Worm (Caenorhabditis elegans): Measurements from ENCODE around the gene C15F1.8.

Gene C15F1.8

ce11 chrII:6968191-6968675 is 9.4 kb downstream of the C15F1.8 start (continued):
- peak; percentile 8 for TF ChIP-seq ztf-22 (GFP tag; optimal IDR thresholded peaks at IDR 0.05)
- peak; percentile 58; the same call in 1 of the 2 replicates for TF ChIP-seq nfya-2 (GFP tag; IDR thresholded peaks at IDR 0.05)
- peak; percentile 40 for TF ChIP-seq B0261.1 (tag; optimal IDR thresholded peaks at IDR 0.05)
- no peak for TF ChIP-seq ceh-40 (GFP tag; IDR thresholded peaks at IDR 0.05)
- TF ChIP-seq unc-62 (GFP tag; optimal IDR thresholded peaks at IDR 0.05) = no peak
- no peak for TF ChIP-seq cebp-1 (GFP tag; IDR thresholded peaks at IDR 0.05)
- peak; percentile 62 for TF ChIP-seq cebp-1 (tag; optimal IDR thresholded peaks at IDR 0.05)
- TF ChIP-seq Y53F4B.3 (GFP tag; IDR thresholded peaks at IDR 0.05) = peak; percentile 29; the same call in 1 of the 2 replicates
- TF ChIP-seq F55B11.4 (tag; optimal IDR thresholded peaks at IDR 0.05; ENCODE audit: borderline replicate concordance, insufficient read depth) = no peak
- peak; percentile 97 for TF ChIP-seq snpc-4 (GFP tag; optimal IDR thresholded peaks at IDR 0.05)
- peak; percentile 97 to 99 (median 98) for TF ChIP-seq snpc-4 (tag; optimal IDR thresholded peaks at IDR 0.05)
- TF ChIP-seq B0336.3 (GFP tag; IDR thresholded peaks at IDR 0.05) = peak; percentile 97
- TF ChIP-seq K12H6.12 (tag; optimal IDR thresholded peaks at IDR 0.05) = peak; percentile 39
- peak; percentile 89 for TF ChIP-seq hmg-1.2 (GFP tag; IDR thresholded peaks at IDR 0.05)
- peak; percentile 83 for TF ChIP-seq attf-3 (GFP tag; conservative IDR thresholded peaks at IDR 0.05)
- peak; percentile 47 for TF ChIP-seq him-1 (tag; optimal IDR thresholded peaks at IDR 0.05)
- TF ChIP-seq ztf-18 (tag; optimal IDR thresholded peaks at IDR 0.05) = peak; percentile 70
- TF ChIP-seq nhr-90 (tag; optimal IDR thresholded peaks at IDR 0.05) = peak; percentile 41
- peak; percentile 74 for TF ChIP-seq egrh-3 (GFP tag; IDR thresholded peaks at IDR 0.05)
- TF ChIP-seq F49E8.2 (tag; optimal IDR thresholded peaks at IDR 0.05; ENCODE audit: insufficient read depth) = peak; percentile 85
- TF ChIP-seq nfyb-1 (GFP tag; IDR thresholded peaks at IDR 0.05) = peak; percentile 93
- peak; percentile 68; the same call in 1 of the 2 replicates for TF ChIP-seq ztf-28 (GFP tag; IDR thresholded peaks at IDR 0.05)
- peak; percentile 58 for TF ChIP-seq hsf-1 (GFP tag; IDR thresholded peaks at IDR 0.05)
- no peak for TF ChIP-seq F37B4.10 (GFP tag; IDR thresholded peaks at IDR 0.05)
- TF ChIP-seq Y56A3A.18 (GFP tag; IDR thresholded peaks at IDR 0.05) = 0 out of 2 replicates have a peak, but pooled peaks have one; percentile 84
- TF ChIP-seq zfh-2 (GFP tag; conservative IDR thresholded peaks at IDR 0.05) = no peak; the same call in 1 of the 2 replicates
- peak; percentile 38 for TF ChIP-seq gei-17 (GFP tag; optimal IDR thresholded peaks at IDR 0.05)
- no peak for TF ChIP-seq hlh-26 (GFP tag; conservative IDR thresholded peaks at IDR 0.05)
- TF ChIP-seq hmg-20 (GFP tag; IDR thresholded peaks at IDR 0.05) = peak; percentile 69; the same call in 1 of the 2 replicates
- no peak for TF ChIP-seq nhr-120 (GFP tag; IDR thresholded peaks at IDR 0.05)
- TF ChIP-seq ama-1 (optimal IDR thresholded peaks at IDR 0.05) = peak; percentile 64
- TF ChIP-seq ama-1 (GFP tag; optimal IDR thresholded peaks at IDR 0.05) = peak in 1 of 2 experiments; percentile 59
- TF ChIP-seq lag-1 (GFP tag; IDR thresholded peaks at IDR 0.05) = no peak
- TF ChIP-seq lsl-1 (GFP tag; optimal IDR thresholded peaks at IDR 0.05) = peak; percentile 84
- TF ChIP-seq C06A6.2 (GFP tag; conservative IDR thresholded peaks at IDR 0.05) = peak; percentile 67
- no peak for TF ChIP-seq ccch-3 (GFP tag; optimal IDR thresholded peaks at IDR 0.05)
- TF ChIP-seq rpc-1 (optimal IDR thresholded peaks at IDR 0.05) = no peak
- peak; percentile 4 for TF ChIP-seq rpc-1 (tag; optimal IDR thresholded peaks at IDR 0.05)
- TF ChIP-seq attf-6 (GFP tag; IDR thresholded peaks at IDR 0.05) = peak; percentile 92
- no peak for TF ChIP-seq mxl-1 (tag; optimal IDR thresholded peaks at IDR 0.05)
- 0 out of 2 replicates have a peak, but pooled peaks have one; percentile 53 for TF ChIP-seq egl-18 (GFP tag; IDR thresholded peaks at IDR 0.05)
- TF ChIP-seq let-526 (GFP tag; IDR thresholded peaks at IDR 0.05) = peak; percentile 78; the same call in 1 of the 2 replicates
- peak; percentile 59 for TF ChIP-seq tlf-1 (GFP tag; optimal IDR thresholded peaks at IDR 0.05)
- TF ChIP-seq tbp1 (GFP tag; optimal IDR thresholded peaks at IDR 0.05) = peak; percentile 79
- TF ChIP-seq cebp-2 (GFP tag; IDR thresholded peaks at IDR 0.05) = peak; percentile 61; the same call in 1 of the 2 replicates
- peak; percentile 84 for TF ChIP-seq rcor-1 (GFP tag; IDR thresholded peaks at IDR 0.05)
- TF ChIP-seq atf-7 (tag; optimal IDR thresholded peaks at IDR 0.05) = peak; percentile 59
- TF ChIP-seq mel-28 (tag; optimal IDR thresholded peaks at IDR 0.05; ENCODE audit: borderline replicate concordance) = peak; percentile 4
- peak; percentile 80 for TF ChIP-seq fkh-3 (tag; optimal IDR thresholded peaks at IDR 0.05)
- 0 out of 2 replicates have a peak, but pooled peaks have one; percentile 73 for TF ChIP-seq ztf-6 (GFP tag; IDR thresholded peaks at IDR 0.05)
